Worm (Caenorhabditis elegans) whole organism, mixed stage, embryonic: ENCODE results near the gene chst-1.
A peak's percentile ranks its signal among the peaks of the same experiment; 100 is the strongest.

Source experiments
- M03D4.4 ChIP-seq: sonication (generic microtip); optimal IDR thresholded peaks from 2 replicates; lab custom pipeline; 2017; ENCODE audit warnings: mild to moderate bottlenecking, missing genetic modification characterization, missing compliant biosample characterization
- bed-3 ChIP-seq: fragments of 200-800 bp; sonication (Bioruptor generic); optimal IDR thresholded peaks from 3 replicates; lab custom pipeline; 2018; ENCODE audit warnings: mild to moderate bottlenecking, missing genetic modification characterization, moderate library complexity, missing compliant biosample characterization
- ceh-39 ChIP-seq: fragments of 150-350 bp; optimal IDR thresholded peaks from 2 replicates; lab custom pipeline; 2014; ENCODE audit warnings: missing biosample characterization, missing genetic modification characterization
- ceh-43 ChIP-seq: fragments of 200-800 bp; sonication (Bioruptor generic); optimal IDR thresholded peaks from 2 replicates; lab custom pipeline; 2018; ENCODE audit warnings: mild to moderate bottlenecking, missing genetic modification characterization, moderate library complexity, missing compliant biosample characterization
- ceh-83 ChIP-seq: fragments of 200-800 bp; sonication (Bioruptor generic); optimal IDR thresholded peaks from 2 replicates; lab custom pipeline; 2018; ENCODE audit warnings: mild to moderate bottlenecking, missing genetic modification characterization, missing compliant biosample characterization
- cnd-1 ChIP-seq: fragments of 200-800 bp; sonication (Bioruptor generic); optimal IDR thresholded peaks from 2 replicates; lab custom pipeline; 2018; ENCODE audit warnings: mild to moderate bottlenecking, missing genetic modification characterization, missing compliant biosample characterization
- drap-1 ChIP-seq: fragments of 200-800 bp; sonication (Bioruptor generic); optimal IDR thresholded peaks from 3 replicates; lab custom pipeline; 2018; ENCODE audit warnings: mild to moderate bottlenecking, missing genetic modification characterization, missing compliant biosample characterization
- elt-1 ChIP-seq: sonication (generic microtip); optimal IDR thresholded peaks from 2 replicates; lab custom pipeline; 2017; ENCODE audit warnings: missing genetic modification characterization, mild to moderate bottlenecking, missing compliant biosample characterization, antibody characterized with exemption, moderate library complexity, borderline replicate concordance; ENCODE audit not compliant: insufficient read depth
- elt-3 ChIP-seq: fragments of 150-350 bp; optimal IDR thresholded peaks from 2 replicates; lab custom pipeline; 2014; ENCODE audit warnings: missing biosample characterization, missing genetic modification characterization
- ham-2 ChIP-seq: fragments of 200-800 bp; sonication (Bioruptor generic); optimal IDR thresholded peaks from 2 replicates; lab custom pipeline; 2018; ENCODE audit warnings: mild to moderate bottlenecking, missing genetic modification characterization, missing compliant biosample characterization
- hlh-1 ChIP-seq: fragments of 150-350 bp; optimal IDR thresholded peaks from 2 replicates; lab custom pipeline; 2014; ENCODE audit warnings: missing biosample characterization, missing genetic modification reagents, missing genetic modification characterization
- lin-13 ChIP-seq: fragments of 150-350 bp; optimal IDR thresholded peaks from 2 replicates; lab custom pipeline; 2014; ENCODE audit warnings: missing biosample characterization, missing genetic modification characterization
- lsy-2 ChIP-seq: fragments of 150-350 bp; optimal IDR thresholded peaks from 2 replicates; lab custom pipeline; 2014; ENCODE audit warnings: missing biosample characterization, missing genetic modification characterization
- mab-5 ChIP-seq: fragments of 150-350 bp; optimal IDR thresholded peaks from 2 replicates; lab custom pipeline; 2014; ENCODE audit warnings: missing biosample characterization, missing genetic modification characterization
- mep-1 ChIP-seq: fragments of 150-350 bp; optimal IDR thresholded peaks from 2 replicates; lab custom pipeline; 2017; ENCODE audit warnings: missing biosample characterization, missing genetic modification reagents, missing genetic modification characterization, inconsistent platforms
- mls-2 ChIP-seq: sonication (generic microtip); optimal IDR thresholded peaks from 2 replicates; lab custom pipeline; 2016; ENCODE audit warnings: mild to moderate bottlenecking, missing genetic modification characterization, moderate library complexity, missing compliant biosample characterization
- nhr-12 ChIP-seq: fragments of 150-350 bp; optimal IDR thresholded peaks from 2 replicates; lab custom pipeline; 2014; ENCODE audit warnings: missing biosample characterization, missing genetic modification characterization
- nhr-2 ChIP-seq: fragments of 150-350 bp; optimal IDR thresholded peaks from 2 replicates; lab custom pipeline; 2014; ENCODE audit warnings: missing biosample characterization, missing genetic modification characterization
- nhr-237 ChIP-seq: fragments of 150-350 bp; optimal IDR thresholded peaks from 2 replicates; lab custom pipeline; 2014; ENCODE audit warnings: missing biosample characterization, missing genetic modification characterization
- nhr-76 ChIP-seq: sonication (generic microtip); optimal IDR thresholded peaks from 2 replicates; lab custom pipeline; 2017; ENCODE audit warnings: missing biosample characterization, missing genetic modification characterization
- pha-4 ChIP-seq: fragments of 150-350 bp; optimal IDR thresholded peaks from 2 replicates; lab custom pipeline; 2018; ENCODE audit warnings: missing biosample characterization, missing genetic modification reagents, missing genetic modification characterization
- sem-2 ChIP-seq: fragments of 200-800 bp; sonication (Bioruptor generic); optimal IDR thresholded peaks from 2 replicates; lab custom pipeline; 2018; ENCODE audit warnings: mild to moderate bottlenecking, missing genetic modification characterization, missing compliant biosample characterization
- snpc-4 ChIP-seq: fragments of 150-350 bp; optimal IDR thresholded peaks from 2 replicates; lab custom pipeline; 2014; ENCODE audit warnings: missing biosample characterization, missing genetic modification characterization
- sptf-1 ChIP-seq: sonication (generic microtip); optimal IDR thresholded peaks from 2 replicates; lab custom pipeline; 2017; ENCODE audit warnings: mild to moderate bottlenecking, missing genetic modification characterization, moderate library complexity, missing compliant biosample characterization
- tbx-8 ChIP-seq: fragments of 200-800 bp; sonication (Bioruptor generic); optimal IDR thresholded peaks from 2 replicates; lab custom pipeline; 2018; ENCODE audit warnings: mild to moderate bottlenecking, missing genetic modification characterization, moderate library complexity, missing compliant biosample characterization
- unc-120 ChIP-seq: sonication (generic microtip); optimal IDR thresholded peaks from 2 replicates; lab custom pipeline; 2017; ENCODE audit warnings: missing genetic modification characterization, missing compliant biosample characterization; ENCODE audit not compliant: poor library complexity, severe bottlenecking
- unc-39 ChIP-seq: fragments of 150-350 bp; optimal IDR thresholded peaks from 2 replicates; lab custom pipeline; 2014; ENCODE audit warnings: missing biosample characterization, missing genetic modification characterization
- unc-62 ChIP-seq: fragments of 150-350 bp; optimal IDR thresholded peaks from 2 replicates; lab custom pipeline; 2014; ENCODE audit warnings: missing biosample characterization, missing genetic modification reagents, missing genetic modification characterization
- zip-8 ChIP-seq: fragments of 150-350 bp; optimal IDR thresholded peaks from 2 replicates; lab custom pipeline; 2014; ENCODE audit warnings: missing biosample characterization, missing genetic modification characterization
- ztf-11 ChIP-seq: fragments of 150-350 bp; optimal IDR thresholded peaks from 2 replicates; lab custom pipeline; 2014; ENCODE audit warnings: missing biosample characterization, missing genetic modification characterization

chst-1 gene

DNA sequence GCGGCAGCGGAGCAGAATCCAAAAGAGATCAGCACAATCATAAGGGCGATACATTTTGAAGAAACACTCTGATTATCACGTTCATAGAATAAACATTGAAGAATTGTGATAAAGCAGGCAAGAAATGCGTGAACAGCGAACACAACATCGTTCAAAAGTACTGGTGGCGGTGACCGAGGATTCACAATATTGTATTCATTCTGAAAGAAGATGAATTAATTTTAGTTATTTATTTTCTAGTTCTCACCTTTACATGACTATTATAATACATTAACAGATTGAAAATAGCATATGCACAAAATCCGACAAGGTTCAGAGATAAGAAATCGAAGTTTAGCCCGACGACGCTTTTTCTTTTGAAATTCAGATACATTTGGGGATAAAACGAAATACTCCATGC is 29.2 kb upstream of the chst-1 start:
- TF ChIP-seq pha-4 (no peak), nhr-237 (tag; lab: Kevin White, UChicago) (no peak), unc-39 (tag; lab: Kevin White, UChicago) (no peak), drap-1 (no peak), ceh-39 (tag; lab: Kevin White, UChicago) (no peak), unc-62 (GFP tag; lab: Kevin White, UChicago) (no peak), mls-2 (tag; lab: Kevin White, UChicago) (no peak), elt-3 (tag; lab: Kevin White, UChicago) (no peak), M03D4.4 (no peak)
- TF ChIP-seq, all 35 proteins: peak for 0

- no peak for TF ChIP-seq lin-13 (tag; lab: Kevin White, UChicago)
- no peak for TF ChIP-seq unc-120 (tag; lab: Kevin White, UChicago)
- TF ChIP-seq ceh-43 (GFP tag; lab: Kevin White, UChicago): no peak
- no peak for TF ChIP-seq pha-4
- TF ChIP-seq lsy-2 (tag; lab: Kevin White, UChicago): no peak
- no peak for TF ChIP-seq mep-1 (tag; lab: Kevin White, UChicago)
- no peak for TF ChIP-seq elt-1 (tag; lab: Kevin White, UChicago)
- no peak for TF ChIP-seq elt-3 (tag; lab: Kevin White, UChicago)
- no peak for TF ChIP-seq drap-1
- no peak for TF ChIP-seq cnd-1 (tag; lab: Kevin White, UChicago)
- TF ChIP-seq ztf-11 (tag; lab: Kevin White, UChicago): no peak
- no peak for TF ChIP-seq sem-2 (GFP tag; lab: Kevin White, UChicago)
- no peak for TF ChIP-seq nhr-76 (tag; lab: Kevin White, UChicago)
- TF ChIP-seq snpc-4 (tag; lab: Kevin White, UChicago): no peak
- no peak for TF ChIP-seq ceh-83 (GFP tag; lab: Kevin White, UChicago)
- no peak for TF ChIP-seq mab-5 (tag; lab: Kevin White, UChicago)
- no peak for TF ChIP-seq nhr-2 (tag; lab: Kevin White, UChicago)
- no peak for TF ChIP-seq sptf-1 (tag; lab: Kevin White, UChicago)
Observed at ce11 chrII:8131413-8131966, 24.7 kb upstream of the chst-1 start.

ce11 chrII:8130792-8131191 is 24.0 kb upstream of the chst-1 start:
- no peak for TF ChIP-seq tbx-8 (GFP tag; lab: Kevin White, UChicago)

DNA sequence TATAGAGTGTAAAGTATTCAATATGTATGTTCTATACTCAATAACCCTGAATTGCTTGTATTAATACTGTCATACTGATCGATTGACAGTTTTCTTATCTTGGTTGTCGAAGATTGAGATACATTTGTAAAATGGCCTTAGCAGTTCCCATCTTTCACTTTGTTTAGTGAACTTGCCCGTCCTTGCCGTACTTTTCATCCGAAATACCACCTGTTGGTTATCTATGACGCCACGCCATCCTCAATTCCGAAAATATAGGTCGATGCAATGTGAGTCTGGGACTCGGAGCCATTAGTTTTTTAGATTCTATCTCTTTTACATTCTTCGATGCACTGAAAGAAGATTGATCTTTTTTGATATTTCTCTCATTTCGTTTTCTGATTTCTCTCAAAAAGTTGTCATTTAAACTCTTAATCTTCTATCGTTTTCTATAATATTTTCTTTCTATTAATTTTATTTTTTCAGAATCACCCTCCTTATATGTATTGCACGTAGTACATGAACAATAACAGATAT is 22.8 kb upstream of the chst-1 start, which contains the start of gene ulp-4:
Gene ulp-4 (plus strand): TSS at position 466 of the 516 bp plus-strand sequence.
- TF ChIP-seq pha-4 (no peak), hlh-1 (tag; lab: Kevin White, UChicago) (peak; percentile 16), nhr-12 (tag; lab: Kevin White, UChicago) (no peak)
- TF ChIP-seq, all 35 proteins: peak for 1

DNA sequence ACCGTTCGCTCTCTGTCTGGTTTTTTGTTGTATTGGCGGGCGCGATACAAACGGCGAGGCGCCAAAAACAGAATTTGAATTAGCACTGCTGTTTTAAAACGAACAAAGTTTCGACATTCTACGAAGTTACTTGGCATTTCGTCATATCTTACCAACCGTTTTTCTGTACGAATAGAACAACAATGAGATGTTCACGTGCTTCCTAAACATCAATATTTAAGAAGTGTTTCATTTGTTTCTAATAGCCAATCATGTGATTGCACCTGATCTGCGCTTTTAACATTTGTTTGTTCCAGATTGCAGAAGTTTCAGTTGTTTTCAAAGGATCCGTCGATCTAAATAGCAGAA is 22.2 kb upstream of the chst-1 start:
- TF ChIP-seq nhr-12 (tag; lab: Kevin White, UChicago) (no peak), unc-120 (tag; lab: Kevin White, UChicago) (no peak), lsy-2 (tag; lab: Kevin White, UChicago) (no peak), mab-5 (tag; lab: Kevin White, UChicago) (no peak), nhr-76 (tag; lab: Kevin White, UChicago) (no peak), pha-4 (no peak), zip-8 (tag; lab: Kevin White, UChicago) (no peak), ham-2 (GFP tag; lab: Kevin White, UChicago) (no peak), ceh-43 (GFP tag; lab: Kevin White, UChicago) (no peak), bed-3 (no peak)
